Worm (Caenorhabditis elegans) whole organism, L4 larva: Measurements from ENCODE around the gene dpy-17.
A peak's percentile ranks its signal among the peaks of the same experiment; 100 is the strongest.

ENCODE experiments used
- F26F4.8 ChIP-seq: fragments of 200-800 bp; sonication (Bioruptor generic); conservative IDR thresholded peaks from 2 replicates; pipeline ENCODE4 v1.3.6; 2022; ENCODE audit warnings: missing genetic modification characterization, missing compliant biosample characterization
- F49E8.2 ChIP-seq: sonication (generic microtip); optimal IDR thresholded peaks from 2 replicates; lab custom pipeline; 2016; ENCODE audit warnings: missing compliant biosample characterization, mild to moderate bottlenecking, missing genetic modification characterization, borderline replicate concordance
- R02D3.7 ChIP-seq: fragments of 150-350 bp; sonication (generic microtip); optimal IDR thresholded peaks from 3 replicates; lab custom pipeline; 2014; ENCODE audit warnings: missing biosample characterization, missing genetic modification characterization
- Y48G9A.11 ChIP-seq: fragments of 200-800 bp; sonication (Bioruptor generic); IDR thresholded peaks from 2 replicates; pipeline ENCODE4 v1.3.6; 2022; ENCODE audit warnings: missing genetic modification reagents, missing genetic modification characterization, missing compliant biosample characterization
- Y5F2A.4 ChIP-seq: fragments of 200-800 bp; sonication (Bioruptor generic); optimal IDR thresholded peaks from 2 replicates; lab custom pipeline; 2018; ENCODE audit warnings: mild to moderate bottlenecking, missing genetic modification characterization, missing compliant biosample characterization
- aha-1 ChIP-seq: fragments of 150-350 bp; peaks from one replicate; lab custom pipeline; 2014; ENCODE audit warnings: missing biosample characterization, missing genetic modification characterization
- aly-2 ChIP-seq: sonication (generic microtip); optimal IDR thresholded peaks from 2 replicates; lab custom pipeline; 2018; ENCODE audit warnings: missing biosample characterization, missing genetic modification characterization
- attf-4 ChIP-seq: sonication (generic microtip); optimal IDR thresholded peaks from 3 replicates; lab custom pipeline; 2017; ENCODE audit warnings: missing biosample characterization, missing genetic modification characterization
- ctbp-1 ChIP-seq: fragments of 200-800 bp; sonication (Bioruptor generic); IDR thresholded peaks from 2 replicates; pipeline ENCODE4 v1.3.6; 2022; ENCODE audit warnings: missing genetic modification reagents, missing genetic modification characterization, missing compliant biosample characterization
- daf-16 ChIP-seq, 3 experiments: sonication (generic microtip); optimal IDR thresholded peaks; 2 replicates each; lab custom pipeline; 2016 to 2017; ENCODE audit warnings: missing genetic modification characterization in 3 of 3, missing genetic modification reagents in 3 of 3, mild to moderate bottlenecking in 2 of 3, missing compliant biosample characterization in 2 of 3, missing biosample characterization in 1 of 3, moderate library complexity in 1 of 3
- dmd-6 ChIP-seq: fragments of 200-800 bp; sonication (Bioruptor generic); IDR thresholded peaks from 2 replicates; pipeline ENCODE4 v1.3.6; 2022; ENCODE audit warnings: missing genetic modification reagents, missing genetic modification characterization, missing compliant biosample characterization
- dve-1 ChIP-seq: sonication (generic microtip); optimal IDR thresholded peaks from 2 replicates; lab custom pipeline; 2017; ENCODE audit warnings: antibody characterized with exemption, mild to moderate bottlenecking, missing genetic modification characterization, missing compliant biosample characterization; ENCODE audit not compliant: insufficient read depth
- fos-1 ChIP-seq: fragments of 150-350 bp; optimal IDR thresholded peaks from 2 replicates; lab custom pipeline; 2014; ENCODE audit warnings: missing biosample characterization, missing genetic modification characterization
- hif-1 ChIP-seq, 2 experiments: sonication (generic microtip); optimal IDR thresholded peaks; 2 replicates each; lab custom pipeline; 2016 to 2017; ENCODE audit warnings: missing compliant biosample characterization in 2 of 2, missing genetic modification characterization in 2 of 2, missing genetic modification reagents in 2 of 2, missing genotype in 2 of 2, mild to moderate bottlenecking in 1 of 2
- hlh-11 ChIP-seq: fragments of 200-800 bp; sonication (Bioruptor generic); optimal IDR thresholded peaks from 2 replicates; lab custom pipeline; 2018; ENCODE audit warnings: mild to moderate bottlenecking, missing genetic modification characterization, missing compliant biosample characterization
- hlh-30 ChIP-seq: sonication (generic microtip); optimal IDR thresholded peaks from 2 replicates; lab custom pipeline; 2017; ENCODE audit warnings: antibody characterized with exemption, mild to moderate bottlenecking, missing genetic modification characterization, missing compliant biosample characterization; ENCODE audit not compliant: insufficient read depth
- hmg-1.1 ChIP-seq: fragments of 200-800 bp; sonication (Bioruptor generic); IDR thresholded peaks from 2 replicates; pipeline ENCODE4 v1.3.6; 2022; ENCODE audit warnings: missing genetic modification reagents, missing genetic modification characterization, missing compliant biosample characterization
- lim-7 ChIP-seq: fragments of 200-800 bp; sonication (Bioruptor generic); IDR thresholded peaks from 2 replicates; pipeline ENCODE4 v1.3.6; 2022; ENCODE audit warnings: missing genetic modification characterization, missing compliant biosample characterization
- lsy-2 ChIP-seq, 2 experiments: fragments of 150-350 bp in 1 of 2; sonication (generic microtip) in 1 of 2; optimal IDR thresholded peaks; 2 replicates each; lab custom pipeline; 2014 to 2017; ENCODE audit warnings: missing biosample characterization in 2 of 2, missing genetic modification characterization in 2 of 2
- madf-9 ChIP-seq: fragments of 200-800 bp; sonication (Bioruptor generic); conservative IDR thresholded peaks from 2 replicates; pipeline ENCODE4 v1.3.6; 2022; ENCODE audit warnings: missing genetic modification reagents, missing genetic modification characterization, missing compliant biosample characterization
- mes-2 ChIP-seq: sonication (generic microtip); optimal IDR thresholded peaks from 2 replicates; lab custom pipeline; 2016; ENCODE audit warnings: missing genotype, mild to moderate bottlenecking, missing genetic modification characterization, missing compliant biosample characterization; ENCODE audit not compliant: poor library complexity, severe bottlenecking
- mxl-3 ChIP-seq: fragments of 200-800 bp; sonication (Bioruptor generic); optimal IDR thresholded peaks from 2 replicates; lab custom pipeline; 2018; ENCODE audit warnings: mild to moderate bottlenecking, missing genetic modification characterization, missing compliant biosample characterization
- nhr-11 ChIP-seq: fragments of 150-350 bp; optimal IDR thresholded peaks from 2 replicates; lab custom pipeline; 2014; ENCODE audit warnings: missing biosample characterization, missing genetic modification characterization
- nhr-25 ChIP-seq: sonication (generic microtip); optimal IDR thresholded peaks from 2 replicates; lab custom pipeline; 2017; ENCODE audit warnings: missing genetic modification characterization, mild to moderate bottlenecking, missing compliant biosample characterization, antibody characterized with exemption, moderate library complexity, borderline replicate concordance; ENCODE audit not compliant: insufficient read depth
- nhr-28 ChIP-seq: fragments of 150-350 bp; optimal IDR thresholded peaks from 2 replicates; lab custom pipeline; 2014; ENCODE audit warnings: missing biosample characterization, missing genetic modification characterization
- nhr-41 ChIP-seq: fragments of 200-800 bp; sonication (Bioruptor generic); IDR thresholded peaks from 2 replicates; pipeline ENCODE4 v1.3.6; 2022; ENCODE audit warnings: missing genetic modification reagents, missing genetic modification characterization, missing compliant biosample characterization
- nhr-48 ChIP-seq: sonication (generic microtip); optimal IDR thresholded peaks from 2 replicates; lab custom pipeline; 2016; ENCODE audit warnings: mild to moderate bottlenecking, missing genetic modification characterization, missing compliant biosample characterization
- nhr-6 ChIP-seq: fragments of 150-350 bp; optimal IDR thresholded peaks from 2 replicates; lab custom pipeline; 2014; ENCODE audit warnings: missing biosample characterization, missing genetic modification characterization
- nhr-77 ChIP-seq: fragments of 150-350 bp; optimal IDR thresholded peaks from 2 replicates; lab custom pipeline; 2014; ENCODE audit warnings: missing biosample characterization, missing genetic modification characterization
- pqm-1 ChIP-seq: sonication (generic microtip); optimal IDR thresholded peaks from 2 replicates; lab custom pipeline; 2017; ENCODE audit warnings: missing biosample characterization, missing genetic modification characterization
- rbr-2 ChIP-seq: sonication (generic microtip); optimal IDR thresholded peaks from 2 replicates; lab custom pipeline; 2016; ENCODE audit warnings: missing genotype, missing genetic modification characterization, missing compliant biosample characterization
- saeg-2 ChIP-seq: fragments of 200-800 bp; sonication (Bioruptor generic); IDR thresholded peaks from 2 replicates; pipeline ENCODE4 v1.3.6; 2022; ENCODE audit warnings: missing genetic modification reagents, missing genetic modification characterization, missing compliant biosample characterization
- skn-1 ChIP-seq: fragments of 150-350 bp; optimal IDR thresholded peaks from 2 replicates; lab custom pipeline; 2014; ENCODE audit warnings: missing biosample characterization, missing genetic modification characterization
- snpc-1.2 ChIP-seq: fragments of 200-800 bp; sonication (Bioruptor generic); IDR thresholded peaks from 2 replicates; pipeline ENCODE4 v1.3.6; 2022; ENCODE audit warnings: missing genetic modification reagents, missing genetic modification characterization, missing compliant biosample characterization
- spr-1 ChIP-seq: sonication (generic microtip); optimal IDR thresholded peaks from 2 replicates; lab custom pipeline; 2016; ENCODE audit warnings: mild to moderate bottlenecking, missing genetic modification characterization, missing compliant biosample characterization
- tra-1 ChIP-seq: fragments of 200-800 bp; sonication (Bioruptor generic); IDR thresholded peaks from 2 replicates; pipeline ENCODE4 v1.3.6; 2022; ENCODE audit warnings: missing genetic modification reagents, missing genetic modification characterization, missing compliant biosample characterization
- unc-62 ChIP-seq, 3 experiments: fragments of 150-350 bp in 1 of 3; sonication (generic microtip); optimal IDR thresholded peaks in 2 of 3; peaks in 1 of 3; 1 replicate in 1 of 3; 2 replicates in 2 of 3; lab custom pipeline; 2014 to 2017; ENCODE audit warnings: missing biosample characterization in 3 of 3, missing genetic modification characterization in 3 of 3, missing genetic modification reagents in 3 of 3, missing genotype in 1 of 3
- ztf-11 ChIP-seq: fragments of 150-350 bp; optimal IDR thresholded peaks from 2 replicates; lab custom pipeline; 2014; ENCODE audit warnings: missing biosample characterization, missing genetic modification characterization

dpy-17 gene

DNA sequence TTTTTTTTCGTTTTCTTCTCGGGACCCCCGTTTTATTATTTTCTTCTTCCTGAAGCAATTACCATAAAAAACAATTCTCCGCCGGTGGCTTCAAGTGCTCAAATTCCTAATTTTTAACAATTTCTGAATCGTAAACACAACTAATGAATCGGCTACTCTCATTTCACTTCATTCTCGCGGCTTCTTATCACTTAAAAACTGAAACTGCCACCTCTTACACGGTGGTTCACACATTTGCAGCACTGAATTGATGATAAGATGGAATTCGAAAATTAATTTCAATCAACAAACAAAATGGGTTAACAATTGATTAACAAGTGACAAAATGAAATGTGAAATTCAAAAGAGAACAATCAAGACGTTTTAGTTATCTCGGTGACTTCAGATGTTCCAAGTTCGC lies 30.0 kb downstream of the dpy-17 start (continued):
- TF ChIP-seq hif-1 (tag; optimal IDR thresholded peaks at IDR 0.05; lab: Kevin White, UChicago) (no peak), daf-16 (GFP tag; optimal IDR thresholded peaks at IDR 0.05; lab: Kevin White, UChicago) (no peak), daf-16 (tag; optimal IDR thresholded peaks at IDR 0.05; lab: Kevin White, UChicago) (peak; percentile 65), skn-1 (tag; lab: Kevin White, UChicago) (no peak), rbr-2 (tag; lab: Kevin White, UChicago) (no peak), nhr-11 (tag; lab: Kevin White, UChicago) (no peak), nhr-48 (tag; lab: Kevin White, UChicago) (no peak), ztf-11 (tag; lab: Kevin White, UChicago) (no peak), Y48G9A.11 (GFP tag; lab: Robert Waterston, UW) (no peak), snpc-1.2 (no peak), F49E8.2 (no peak)

DNA sequence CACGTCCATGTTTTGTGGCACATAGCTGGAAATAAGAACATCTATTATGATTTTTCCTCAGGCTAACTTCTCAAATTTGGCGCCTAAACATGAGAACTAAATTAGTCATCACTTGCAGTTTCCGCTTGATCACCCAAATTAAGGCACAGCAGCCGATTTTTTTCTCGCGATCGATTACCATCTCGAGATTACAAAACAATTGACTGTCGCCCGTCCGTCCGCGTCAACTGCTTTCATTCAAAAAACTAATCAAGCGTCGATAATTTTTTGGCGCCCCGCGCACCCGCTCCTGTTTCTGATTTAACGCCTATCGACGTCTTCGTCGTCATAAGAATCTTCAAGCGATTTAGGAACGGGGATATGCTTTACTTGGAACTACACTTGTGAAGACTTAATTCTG lies 30.6 kb downstream of the dpy-17 start:
- TF ChIP-seq aha-1 (tag; lab: Kevin White, UChicago) (peak; percentile 89), Y5F2A.4 (no peak)
- TF ChIP-seq, all 104 proteins: peak for 1

DNA sequence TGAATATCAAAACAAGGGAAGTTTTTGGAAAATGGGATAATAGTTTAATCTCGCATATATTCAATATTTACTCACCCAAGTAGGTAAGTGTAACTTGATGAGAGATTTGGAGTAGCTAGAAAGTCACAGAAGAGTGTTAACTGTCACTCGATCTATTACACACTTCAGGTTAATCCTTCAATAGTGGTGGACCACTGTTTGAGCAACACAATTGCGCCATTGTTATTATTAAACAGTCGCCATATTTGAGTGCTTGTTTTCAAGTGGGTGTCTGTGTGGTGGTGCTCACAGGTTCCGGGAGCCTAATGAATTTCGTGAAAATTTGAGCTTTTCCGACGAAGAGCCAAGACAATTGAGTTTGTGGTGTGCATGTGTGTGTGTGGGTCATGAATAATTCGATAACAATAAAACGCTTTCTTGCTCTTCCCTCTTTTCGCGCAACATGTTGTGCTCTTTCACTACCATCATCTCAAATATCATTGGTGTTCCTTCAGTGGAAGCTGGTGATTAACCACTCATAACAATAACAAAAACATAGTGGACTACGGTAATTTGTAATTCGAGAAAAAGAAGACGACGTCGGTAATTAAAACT lies 31.9 kb downstream of the dpy-17 start:
- TF ChIP-seq aha-1 (tag; lab: Kevin White, UChicago) (peak; percentile 16), nhr-77 (tag; lab: Kevin White, UChicago) (no peak), attf-4 (tag; lab: Kevin White, UChicago) (no peak), lim-7 (GFP tag; lab: Robert Waterston, UW) (no peak)

DNA sequence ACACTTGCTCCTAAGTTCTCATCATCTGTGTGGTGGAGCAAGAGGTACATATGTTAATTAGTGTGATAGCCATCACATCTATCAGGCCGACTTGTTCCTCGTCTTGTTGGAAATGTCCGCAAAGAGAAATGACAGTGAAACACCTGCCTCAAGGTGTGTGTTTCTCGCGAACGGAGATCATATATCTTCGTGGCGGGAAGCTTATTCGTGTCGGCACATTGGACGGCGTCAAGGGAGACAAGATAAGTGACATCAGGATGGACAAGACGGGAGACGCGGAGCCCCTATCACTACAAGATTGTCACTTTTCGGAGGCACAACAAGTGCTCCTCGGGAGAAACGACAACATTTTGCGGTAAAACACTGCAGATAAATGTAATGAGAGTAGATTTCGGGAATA lies 32.6 kb downstream of the dpy-17 start:
- TF ChIP-seq R02D3.7 (tag; lab: Kevin White, UChicago): no peak
- TF ChIP-seq, all 104 proteins: peak for 0

DNA sequence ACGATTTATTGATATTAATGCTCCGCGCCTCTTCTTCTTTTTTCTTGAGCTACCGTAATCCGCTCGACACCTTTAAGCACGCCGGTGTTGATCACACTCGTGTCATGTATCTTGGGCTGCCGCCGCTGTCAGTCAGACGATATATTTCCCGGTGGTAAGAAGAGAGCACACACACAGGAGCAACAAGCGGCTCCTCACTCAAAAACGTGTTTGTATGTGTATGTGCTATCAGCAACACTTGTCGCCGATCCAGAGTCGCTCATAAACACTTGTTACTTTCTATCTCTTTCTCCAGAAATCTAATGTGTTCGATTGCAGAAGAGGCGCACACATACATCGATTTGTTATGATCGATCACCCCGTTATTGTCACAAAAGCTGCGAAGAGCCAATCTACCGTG lies 33.4 kb downstream of the dpy-17 start:
- TF ChIP-seq nhr-41 (GFP tag; lab: Robert Waterston, UW): no peak
- no peak for TF ChIP-seq hmg-1.1 (GFP tag; lab: Robert Waterston, UW)
- no peak for TF ChIP-seq skn-1 (tag; lab: Kevin White, UChicago)
- peak in 1 of 2 experiments; percentile 52 for TF ChIP-seq lsy-2 (tag; optimal IDR thresholded peaks at IDR 0.05; lab: Kevin White, UChicago)
- TF ChIP-seq unc-62 (GFP tag; optimal IDR thresholded peaks at IDR 0.05 in 1 of 2; lab: Kevin White, UChicago): peak in 1 of 2 experiments; percentile 5
- no peak for TF ChIP-seq unc-62 (tag; optimal IDR thresholded peaks at IDR 0.05; lab: Kevin White, UChicago)
- TF ChIP-seq dve-1 (tag; lab: Kevin White, UChicago): no peak
- no peak for TF ChIP-seq spr-1
- TF ChIP-seq F26F4.8: no peak
- TF ChIP-seq fos-1 (tag; lab: Kevin White, UChicago): no peak
- TF ChIP-seq nhr-25 (tag; lab: Kevin White, UChicago): no peak
- TF ChIP-seq pqm-1 (tag; lab: Kevin White, UChicago): no peak
- TF ChIP-seq madf-9 (GFP tag; lab: Robert Waterston, UW): no peak
- TF ChIP-seq nhr-28: peak; percentile 30
- TF ChIP-seq dmd-6 (GFP tag; lab: Robert Waterston, UW): peak; percentile 34; the same call in 1 of the 2 replicates
- no peak for TF ChIP-seq aly-2 (tag; lab: Kevin White, UChicago)
- TF ChIP-seq tra-1 (GFP tag; lab: Robert Waterston, UW): no peak
- TF ChIP-seq hlh-11 (tag; lab: Kevin White, UChicago): peak; percentile 65
- TF ChIP-seq hlh-30 (tag; lab: Kevin White, UChicago): peak; percentile 25
- peak; percentile 15 for TF ChIP-seq mes-2 (tag; lab: Kevin White, UChicago)
- TF ChIP-seq saeg-2 (GFP tag; lab: Robert Waterston, UW): no peak
- peak; percentile 58 for TF ChIP-seq mxl-3
- TF ChIP-seq ctbp-1 (GFP tag; lab: Robert Waterston, UW): no peak
- peak in 1 of 2 experiments; percentile 80 for TF ChIP-seq daf-16 (GFP tag; optimal IDR thresholded peaks at IDR 0.05; lab: Kevin White, UChicago)
- peak; percentile 70 for TF ChIP-seq daf-16 (tag; optimal IDR thresholded peaks at IDR 0.05; lab: Kevin White, UChicago)
- peak; percentile 89 for TF ChIP-seq aha-1 (tag; lab: Kevin White, UChicago)
- no peak for TF ChIP-seq nhr-6 (tag; lab: Kevin White, UChicago)
- TF ChIP-seq, all 104 proteins: peak for 10
